Worm (Caenorhabditis elegans): ENCODE measurements around the gene C26B2.7.

DNA sequence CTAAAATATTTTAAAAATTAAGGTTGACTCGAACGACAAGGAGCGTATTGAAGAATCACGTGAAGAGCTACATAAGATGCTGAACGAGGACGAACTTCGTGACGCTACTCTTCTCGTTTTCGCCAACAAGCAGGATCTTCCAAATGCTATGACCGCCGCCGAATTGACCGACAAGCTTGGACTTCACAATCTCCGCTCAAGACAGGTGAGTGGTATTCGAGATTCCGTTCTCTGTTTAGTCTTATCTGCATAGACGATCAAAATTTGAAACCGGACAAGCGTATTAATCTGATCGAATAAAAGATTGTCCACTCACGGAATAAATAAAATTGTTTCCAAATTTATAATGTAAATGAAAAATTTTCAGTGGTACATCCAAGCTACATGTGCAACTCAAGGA, 33.1 kb upstream of the C26B2.7 start:
- TF ChIP-seq unc-62 (GFP tag; optimal IDR thresholded peaks at IDR 0.05) (no peak), snpc-4 (tag; optimal IDR thresholded peaks at IDR 0.05) (no peak)
